Fruit fly (Drosophila melanogaster) Kc167 (cell line): ENCODE data around the gene ab.

ENCODE experiments used
- Myc ChIP-seq: fragments of >200 bp; optimal IDR thresholded peaks from 2 replicates; lab custom pipeline; 2017; ENCODE audit warnings: missing external identifiers
- Sin3A ChIP-seq: fragments of >200 bp; optimal IDR thresholded peaks from 2 replicates; lab custom pipeline; 2018; ENCODE audit warnings: missing external identifiers
- h ChIP-seq: fragments of >200 bp; optimal IDR thresholded peaks from 3 replicates; lab custom pipeline; 2018; ENCODE audit warnings: missing external identifiers
- insv ChIP-seq: fragments of >200 bp; optimal IDR thresholded peaks from 3 replicates; lab custom pipeline; 2018; ENCODE audit warnings: missing external identifiers
- psq ChIP-seq: fragments of >200 bp; optimal IDR thresholded peaks from 2 replicates; lab custom pipeline; 2017; ENCODE audit warnings: missing external identifiers
- ttk ChIP-seq: sonication (Bioruptor generic); optimal IDR thresholded peaks from 2 replicates; lab custom pipeline; 2017; ENCODE audit warnings: missing external identifiers

The ab gene

dm6 chr2L:11210324-11210758 is at the start of gene ab:
Gene ab, plus strand, starts transcription at chr2L:11210678.
- TF ChIP-seq insv (lab: Kevin White, UChicago) (no peak), ttk (lab: Kevin White, UChicago) (no peak), psq (lab: Kevin White, UChicago) (no peak), Myc (lab: Kevin White, UChicago) (no peak), h (lab: Kevin White, UChicago) (no peak)

dm6 chr2L:11167997-11168396 is 42.5 kb upstream of the ab start:
- TF ChIP-seq psq (lab: Kevin White, UChicago) (no peak), Sin3A (lab: Kevin White, UChicago) (no peak), insv (lab: Kevin White, UChicago) (no peak), Myc (lab: Kevin White, UChicago) (no peak), ttk (lab: Kevin White, UChicago) (no peak), h (lab: Kevin White, UChicago) (no peak)

DNA sequence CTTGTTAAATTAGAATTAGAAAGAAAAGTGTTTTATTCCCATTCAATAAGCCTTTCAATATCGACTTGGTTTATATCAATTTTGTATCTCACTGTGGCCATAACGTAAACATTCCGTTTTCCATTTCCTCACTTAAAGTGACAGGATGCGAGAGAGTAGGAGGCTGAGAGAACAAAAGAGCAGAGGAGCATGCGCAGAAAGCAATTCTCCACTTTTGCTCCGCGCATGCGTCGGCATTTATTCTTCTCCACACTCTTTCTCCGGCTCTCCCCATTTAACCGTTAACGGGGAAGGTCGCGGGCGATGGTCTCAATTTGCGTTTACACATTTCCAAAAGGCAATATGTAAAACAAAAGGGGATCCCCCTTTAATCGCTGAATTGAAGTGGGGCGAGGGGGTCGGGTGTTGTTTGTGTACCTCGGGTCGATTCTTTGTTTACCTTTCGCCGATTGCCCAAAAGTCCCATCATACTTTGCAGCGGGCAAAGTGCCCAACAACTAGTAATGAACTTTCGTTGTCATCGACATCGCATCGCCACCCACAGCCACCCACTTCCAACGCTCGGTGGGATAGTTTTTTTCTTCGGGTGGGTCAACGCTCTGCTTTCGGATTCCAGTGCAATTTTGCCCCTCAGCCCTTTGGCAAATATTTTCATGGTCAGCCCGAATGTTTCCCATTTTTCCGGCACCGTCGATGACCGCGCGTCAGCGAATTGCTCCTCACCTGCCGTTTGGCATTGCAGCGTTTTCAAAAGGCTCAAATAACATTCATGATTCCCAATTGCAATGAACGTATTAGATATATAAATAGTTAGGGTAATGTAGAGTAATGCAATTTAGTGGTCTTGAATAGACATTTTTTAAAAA is 41.6 kb upstream of the ab start:
- TF ChIP-seq h (lab: Kevin White, UChicago) = no peak
- no peak for TF ChIP-seq Myc (lab: Kevin White, UChicago)
- TF ChIP-seq insv (lab: Kevin White, UChicago) = no peak
- no peak for TF ChIP-seq psq (lab: Kevin White, UChicago)
- TF ChIP-seq Sin3A (lab: Kevin White, UChicago) = no peak
- TF ChIP-seq ttk (lab: Kevin White, UChicago) = no peak

DNA sequence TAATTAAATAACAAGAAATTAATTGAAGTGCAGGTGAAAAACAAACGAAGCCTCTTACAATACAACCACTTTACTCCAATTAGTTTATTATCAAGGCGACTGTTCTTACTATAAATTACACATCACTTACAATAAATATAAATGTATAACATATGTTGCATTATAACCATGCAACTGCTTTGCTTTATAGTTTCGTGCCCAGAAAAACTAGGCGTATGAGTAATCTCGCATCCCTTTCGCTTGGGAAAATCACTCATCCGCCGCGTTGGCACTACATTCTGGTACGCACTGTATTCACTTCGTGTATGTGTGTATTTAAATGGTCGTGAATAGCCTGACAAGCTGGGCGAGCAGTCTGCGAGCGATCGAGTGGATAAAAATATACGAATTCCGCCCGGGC is 40.6 kb upstream of the ab start:
- TF ChIP-seq Sin3A (lab: Kevin White, UChicago) = no peak
- TF ChIP-seq insv (lab: Kevin White, UChicago) = no peak
- no peak for TF ChIP-seq psq (lab: Kevin White, UChicago)
- no peak for TF ChIP-seq Myc (lab: Kevin White, UChicago)
- no peak for TF ChIP-seq h (lab: Kevin White, UChicago)
- TF ChIP-seq ttk (lab: Kevin White, UChicago) = no peak

- TF ChIP-seq ttk (lab: Kevin White, UChicago) (no peak), psq (lab: Kevin White, UChicago) (no peak), Myc (lab: Kevin White, UChicago) (no peak), h (lab: Kevin White, UChicago) (no peak), Sin3A (lab: Kevin White, UChicago) (no peak), insv (lab: Kevin White, UChicago) (no peak)
Measured at dm6 chr2L:11170549-11170948, 39.9 kb upstream of the ab start.

- TF ChIP-seq psq (lab: Kevin White, UChicago) = no peak
- TF ChIP-seq h (lab: Kevin White, UChicago) = no peak
- TF ChIP-seq Myc (lab: Kevin White, UChicago) = no peak
- TF ChIP-seq Sin3A (lab: Kevin White, UChicago) = no peak
- TF ChIP-seq insv (lab: Kevin White, UChicago) = no peak
- no peak for TF ChIP-seq ttk (lab: Kevin White, UChicago)
Measured at dm6 chr2L:11171615-11172356, 38.7 kb upstream of the ab start, which contains the start of gene Vm32E. Gene Vm32E, minus strand, starts transcription at chr2L:11171665.

DNA sequence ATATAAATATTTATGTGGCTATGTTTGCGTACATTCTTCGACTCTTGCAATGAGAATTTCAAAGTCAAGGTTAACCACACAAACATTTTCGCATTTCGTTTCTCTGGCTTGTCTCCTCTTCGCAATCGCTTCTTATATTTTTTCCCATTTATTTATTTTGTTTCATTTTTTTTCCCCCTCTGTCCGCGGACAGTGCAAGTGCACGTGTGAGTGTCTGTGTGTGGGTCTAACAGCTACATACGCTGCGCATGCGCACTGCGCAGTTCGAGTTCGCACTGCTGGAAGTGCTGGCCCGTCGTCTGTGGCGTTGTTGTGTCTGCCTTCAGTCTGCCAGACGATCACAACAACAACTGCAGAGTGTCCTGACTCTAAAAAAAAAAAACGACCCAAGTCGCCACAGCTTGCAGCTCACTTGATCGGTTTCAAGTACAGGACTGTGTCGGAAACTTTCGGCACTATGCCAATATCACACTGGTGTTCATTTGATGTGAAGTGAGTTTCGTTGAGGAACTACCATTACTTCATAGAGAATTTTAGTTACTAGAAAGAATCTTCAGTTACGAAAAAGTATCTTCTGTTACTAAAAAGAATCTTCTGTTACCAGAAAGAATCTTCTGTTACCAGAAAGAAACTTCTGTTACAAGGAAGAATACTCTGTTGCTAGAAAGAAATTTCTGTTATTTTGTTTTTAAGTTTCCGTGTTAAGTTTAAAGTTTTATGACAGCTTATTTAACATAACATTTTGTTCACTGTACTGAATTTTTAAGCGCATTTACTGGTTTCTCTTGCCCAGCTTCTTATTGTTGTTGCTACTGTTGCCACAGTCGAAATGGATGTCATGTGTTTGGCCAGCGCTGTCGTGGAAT is 34.9 kb upstream of the ab start:
- TF ChIP-seq Myc (lab: Kevin White, UChicago) = no peak
- TF ChIP-seq h (lab: Kevin White, UChicago) = no peak
- no peak for TF ChIP-seq Sin3A (lab: Kevin White, UChicago)
- TF ChIP-seq ttk (lab: Kevin White, UChicago) = no peak
- TF ChIP-seq insv (lab: Kevin White, UChicago) = no peak
- TF ChIP-seq psq (lab: Kevin White, UChicago) = no peak

dm6 chr2L:11178334-11178733 is 32.1 kb upstream of the ab start:
- TF ChIP-seq insv (lab: Kevin White, UChicago) (no peak), h (lab: Kevin White, UChicago) (no peak), psq (lab: Kevin White, UChicago) (no peak), ttk (lab: Kevin White, UChicago) (no peak), Myc (lab: Kevin White, UChicago) (no peak), Sin3A (lab: Kevin White, UChicago) (no peak)

- no peak for TF ChIP-seq h (lab: Kevin White, UChicago)
Measured at dm6 chr2L:11178826-11179391, 31.6 kb upstream of the ab start, which contains the start of gene Boh2. Gene Boh2, plus strand, starts transcription at chr2L:11179032.

DNA sequence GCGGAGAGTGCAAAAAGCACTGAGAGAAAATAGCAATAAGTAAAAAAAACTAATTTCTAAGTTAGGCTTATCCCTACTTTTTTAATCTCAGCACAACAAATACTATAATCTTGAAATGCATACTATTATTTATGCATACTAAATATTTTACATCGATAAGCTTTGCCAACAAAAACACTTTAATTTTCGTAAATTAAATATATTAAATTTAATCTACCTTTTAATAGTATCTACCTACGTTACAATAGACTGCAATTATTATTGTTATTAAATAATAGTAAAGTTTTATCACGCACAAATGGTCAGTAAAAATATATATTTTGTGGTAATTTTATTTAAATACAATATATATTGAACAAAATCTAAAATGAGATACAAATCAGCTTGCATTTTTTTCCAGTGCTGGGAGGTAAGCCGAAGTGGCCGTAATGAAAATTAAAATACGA is 28.3 kb upstream of the ab start:
- TF ChIP-seq psq (lab: Kevin White, UChicago) (no peak), Sin3A (lab: Kevin White, UChicago) (no peak), Myc (lab: Kevin White, UChicago) (no peak), insv (lab: Kevin White, UChicago) (no peak), h (lab: Kevin White, UChicago) (no peak), ttk (lab: Kevin White, UChicago) (no peak)
